Worm (Caenorhabditis elegans) whole organism, L1 larva: ENCODE data around the gene nhr-216.

Experiments used
- lin-35 ChIP-seq, 2 experiments: fragments of 150-350 bp; optimal IDR thresholded peaks; 2 replicates each; lab custom pipeline; 2014; ENCODE audit warnings: missing biosample characterization in 2 of 2, missing genetic modification characterization in 2 of 2, missing genetic modification reagents in 2 of 2
- lin-39 ChIP-seq: fragments of 150-350 bp; optimal IDR thresholded peaks from 2 replicates; lab custom pipeline; 2014; ENCODE audit warnings: missing biosample characterization, missing genetic modification reagents, missing genetic modification characterization
- lsy-2 ChIP-seq, 2 experiments: fragments of 150-350 bp; optimal IDR thresholded peaks; 2 replicates each; lab custom pipeline; 2014; ENCODE audit warnings: missing biosample characterization in 2 of 2, missing genetic modification characterization in 2 of 2
- nhr-77 ChIP-seq: fragments of 150-350 bp; optimal IDR thresholded peaks from 2 replicates; lab custom pipeline; 2014; ENCODE audit warnings: missing biosample characterization, missing genetic modification characterization
- tbx-2 ChIP-seq: sonication (generic microtip); optimal IDR thresholded peaks from 2 replicates; lab custom pipeline; 2016; ENCODE audit warnings: missing genetic modification characterization, missing compliant biosample characterization
- unc-98 ChIP-seq: fragments of 200-800 bp; sonication (Bioruptor generic); IDR thresholded peaks from 2 replicates; pipeline ENCODE4 v1.3.6; 2022; ENCODE audit warnings: missing genetic modification characterization, missing compliant biosample characterization
- zip-4 ChIP-seq: fragments of 200-800 bp; sonication (Bioruptor generic); optimal IDR thresholded peaks from 2 replicates; lab custom pipeline; 2018; ENCODE audit warnings: mild to moderate bottlenecking, missing genetic modification characterization, moderate library complexity, missing compliant biosample characterization

DNA sequence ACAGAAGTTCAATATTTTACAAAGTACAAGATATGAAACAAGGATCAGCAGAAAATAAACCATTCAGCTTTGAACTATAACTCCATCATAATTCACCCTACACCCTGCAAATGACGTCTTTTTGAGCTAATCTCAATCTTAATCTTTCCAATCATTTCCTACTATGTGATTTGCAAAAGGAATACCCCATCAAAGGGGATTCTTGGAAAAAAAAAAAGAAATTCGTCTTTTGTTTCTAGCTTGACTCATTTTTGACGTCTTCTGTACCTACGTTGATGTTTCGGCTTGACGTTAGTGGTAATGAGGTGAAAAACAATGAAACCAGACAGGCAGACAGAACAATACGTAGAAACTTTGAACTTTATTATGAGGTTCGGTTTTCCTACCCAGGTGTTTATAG is 3.5 kb upstream of the nhr-216 start:
- TF ChIP-seq unc-98 (GFP tag; lab: Robert Waterston, UW), result no peak
- TF ChIP-seq tbx-2 (tag; lab: Kevin White, UChicago), result no peak
- no peak for TF ChIP-seq lin-39
- TF ChIP-seq zip-4 (GFP tag; lab: Kevin White, UChicago), result no peak
- TF ChIP-seq lin-35 (GFP tag; optimal IDR thresholded peaks at IDR 0.05; lab: Kevin White, UChicago), result no peak
- TF ChIP-seq nhr-77 (tag; lab: Kevin White, UChicago), result no peak
- no peak for TF ChIP-seq lsy-2 (tag; optimal IDR thresholded peaks at IDR 0.05; lab: Kevin White, UChicago)
